Worm (Caenorhabditis elegans) whole organism, L2 larva: Measurements from ENCODE around the gene C47A10.12.

Source experiments
- elt-1 ChIP-seq: fragments of 150-350 bp; optimal IDR thresholded peaks from 2 replicates; lab custom pipeline; 2014; ENCODE audit warnings: missing biosample characterization, missing genetic modification characterization
- lin-39 ChIP-seq: fragments of 150-350 bp; optimal IDR thresholded peaks from 2 replicates; lab custom pipeline; 2014; ENCODE audit warnings: missing biosample characterization, missing genetic modification reagents, missing genetic modification characterization
- mdl-1 ChIP-seq, 2 experiments: fragments of 150-350 bp in 1 of 2; sonication (generic microtip) in 1 of 2; optimal IDR thresholded peaks; 2 replicates each; lab custom pipeline; 2017; ENCODE audit warnings: missing biosample characterization in 2 of 2, missing genetic modification characterization in 2 of 2
- nhr-25 ChIP-seq: fragments of 150-350 bp; sonication (generic microtip); optimal IDR thresholded peaks from 3 replicates; lab custom pipeline; 2014; ENCODE audit warnings: missing biosample characterization, missing genetic modification characterization

- TF ChIP-seq mdl-1 (tag; optimal IDR thresholded peaks at IDR 0.05; lab: Kevin White, UChicago) (no peak), elt-1 (tag; lab: Kevin White, UChicago) (no peak), nhr-25 (tag; lab: Kevin White, UChicago) (no peak), lin-39 (tag; lab: Kevin White, UChicago) (no peak)
Observed at ce11 chrV:17812127-17812526, 34.4 kb downstream of the C47A10.12 start.
